Fruit fly (Drosophila melanogaster) whole organism, embryonic: ENCODE data around the gene CG13075.

Source experiments
- Abd-B ChIP-seq: fragments of 200-800 bp; sonication (Bioruptor generic); optimal IDR thresholded peaks from 2 replicates; lab custom pipeline; 2018; ENCODE audit warnings: missing biosample characterization, mild to moderate bottlenecking, missing genetic modification characterization, moderate library complexity
- CG10366 ChIP-seq: fragments of 200-800 bp; sonication (Bioruptor generic); IDR thresholded peaks from 2 replicates; pipeline ENCODE4 v1.3.6; 2022; ENCODE audit warnings: missing biosample characterization, missing genetic modification characterization
- CG10654 ChIP-seq: fragments of 200-800 bp; sonication (Bioruptor generic); optimal IDR thresholded peaks from 2 replicates; lab custom pipeline; 2016; ENCODE audit warnings: missing biosample characterization, missing genetic modification characterization
- CG1603 ChIP-seq: fragments of 200-800 bp; sonication (Bioruptor generic); optimal IDR thresholded peaks from 2 replicates; lab custom pipeline; 2019; ENCODE audit warnings: missing biosample characterization, mild to moderate bottlenecking, missing genetic modification characterization, moderate library complexity
- CG2116 ChIP-seq: fragments of 200-800 bp; sonication (Bioruptor generic); optimal IDR thresholded peaks from 3 replicates; lab custom pipeline; 2018; ENCODE audit warnings: missing biosample characterization, mild to moderate bottlenecking, missing genetic modification characterization
- CG2889 ChIP-seq: fragments of 200-800 bp; sonication (Bioruptor generic); IDR thresholded peaks from 3 replicates; pipeline ENCODE4 v1.3.6; 2022; ENCODE audit warnings: missing biosample characterization, missing genetic modification characterization
- CG6654 ChIP-seq: fragments of 200-800 bp; sonication (Bioruptor generic); optimal IDR thresholded peaks from 2 replicates; lab custom pipeline; 2017; ENCODE audit warnings: missing biosample characterization, mild to moderate bottlenecking, missing genetic modification characterization
- CG7556 ChIP-seq: fragments of 200-800 bp; sonication (Bioruptor generic); optimal IDR thresholded peaks from 2 replicates; lab custom pipeline; 2017; ENCODE audit warnings: missing biosample characterization, mild to moderate bottlenecking, missing genetic modification characterization
- CG7987 ChIP-seq: fragments of 200-800 bp; sonication (Bioruptor generic); optimal IDR thresholded peaks from 2 replicates; lab custom pipeline; 2018; ENCODE audit warnings: missing biosample characterization, mild to moderate bottlenecking, missing genetic modification characterization, moderate library complexity
- CG8478 ChIP-seq: fragments of >200 bp; optimal IDR thresholded peaks from 2 replicates; lab custom pipeline; 2018
- CTCF ChIP-seq: fragments of 200-800 bp; sonication (Bioruptor generic); optimal IDR thresholded peaks from 2 replicates; lab custom pipeline; 2017; ENCODE audit warnings: missing biosample characterization, mild to moderate bottlenecking, missing genetic modification characterization, moderate library complexity
- Dip2 ChIP-seq: fragments of 200-800 bp; sonication (Bioruptor generic); IDR thresholded peaks from 2 replicates; pipeline ENCODE4 v1.3.6; 2022; ENCODE audit warnings: missing biosample characterization, missing genetic modification characterization
- Dll ChIP-seq: fragments of 200-800 bp; sonication (Bioruptor generic); IDR thresholded peaks from 4 replicates; pipeline ENCODE4 v1.3.6; 2022; ENCODE audit warnings: missing biosample characterization, missing genetic modification characterization; ENCODE audit not compliant: partially characterized antibody
- Hmr ChIP-seq: fragments of 200-800 bp; sonication (Bioruptor generic); optimal IDR thresholded peaks from 3 replicates; lab custom pipeline; 2017; ENCODE audit warnings: mild to moderate bottlenecking, missing biosample characterization, missing genetic modification reagents, missing genetic modification characterization
- Hmx ChIP-seq: fragments of 200-800 bp; sonication (Bioruptor generic); optimal IDR thresholded peaks from 2 replicates; lab custom pipeline; 2016; ENCODE audit warnings: missing biosample characterization, missing genetic modification characterization
- Hr51 ChIP-seq, 2 experiments: fragments of 200-800 bp; sonication (Bioruptor generic); optimal IDR thresholded peaks; 2 replicates in 1 of 2; 3 replicates in 1 of 2; lab custom pipeline; 2016 to 2018; ENCODE audit warnings: missing biosample characterization in 2 of 2, missing genetic modification characterization in 2 of 2, mild to moderate bottlenecking in 1 of 2, moderate library complexity in 1 of 2
- Lhr ChIP-seq: fragments of 200-800 bp; sonication (Bioruptor generic); optimal IDR thresholded peaks from 3 replicates; lab custom pipeline; 2017; ENCODE audit warnings: mild to moderate bottlenecking, missing biosample characterization, missing genetic modification reagents, missing genetic modification characterization
- NC2β ChIP-seq: fragments of 200-800 bp; sonication (Bioruptor generic); optimal IDR thresholded peaks from 2 replicates; lab custom pipeline; 2016; ENCODE audit warnings: missing biosample characterization, missing genetic modification characterization
- NK7.1 ChIP-seq: fragments of 200-800 bp; sonication (Bioruptor generic); optimal IDR thresholded peaks from 3 replicates; lab custom pipeline; 2016; ENCODE audit warnings: missing biosample characterization, missing genetic modification characterization
- Nf-YB ChIP-seq: fragments of 200-800 bp; sonication (Bioruptor generic); optimal IDR thresholded peaks from 3 replicates; lab custom pipeline; 2019; ENCODE audit warnings: missing biosample characterization, mild to moderate bottlenecking, missing genetic modification characterization, moderate library complexity
- Optix ChIP-seq: fragments of 200-800 bp; sonication (Bioruptor generic); IDR thresholded peaks from 3 replicates; pipeline ENCODE4 v1.3.6; 2022; ENCODE audit warnings: missing biosample characterization, missing genetic modification characterization
- Rfx ChIP-seq: fragments of 200-800 bp; sonication (Bioruptor generic); IDR thresholded peaks from 2 replicates; pipeline ENCODE4 v1.3.6; 2022; ENCODE audit warnings: missing biosample characterization, missing genetic modification characterization
- Scr ChIP-seq: fragments of 200-800 bp; sonication (Bioruptor generic); IDR thresholded peaks from 2 replicates; pipeline ENCODE4 v1.3.6; 2022; ENCODE audit warnings: missing biosample characterization, missing genetic modification characterization; ENCODE audit not compliant: partially characterized antibody
- Side ChIP-seq: fragments of 200-800 bp; sonication (Bioruptor generic); optimal IDR thresholded peaks from 2 replicates; lab custom pipeline; 2016; ENCODE audit warnings: missing biosample characterization, missing genetic modification characterization
- Six4 ChIP-seq: fragments of 200-800 bp; sonication (Bioruptor generic); optimal IDR thresholded peaks from 2 replicates; lab custom pipeline; 2016; ENCODE audit warnings: missing biosample characterization, missing genetic modification characterization
- Sox100B ChIP-seq: fragments of 200-800 bp; sonication (Bioruptor generic); optimal IDR thresholded peaks from 3 replicates; lab custom pipeline; 2018; ENCODE audit warnings: missing biosample characterization, mild to moderate bottlenecking, missing genetic modification characterization
- Spps ChIP-seq: fragments of 200-800 bp; sonication (Bioruptor generic); optimal IDR thresholded peaks from 2 replicates; lab custom pipeline; 2018; ENCODE audit warnings: missing biosample characterization, mild to moderate bottlenecking, missing genetic modification characterization
- Xrp1 ChIP-seq: fragments of 200-800 bp; sonication (Bioruptor generic); IDR thresholded peaks from 2 replicates; pipeline ENCODE4 v1.3.6; 2022; ENCODE audit warnings: missing biosample characterization, missing genetic modification characterization
- abd-A ChIP-seq: fragments of 200-800 bp; sonication (Bioruptor generic); optimal IDR thresholded peaks from 3 replicates; lab custom pipeline; 2019; ENCODE audit warnings: missing biosample characterization, mild to moderate bottlenecking, missing genetic modification characterization, moderate library complexity
- ase ChIP-seq: fragments of 200-800 bp; sonication (Bioruptor generic); IDR thresholded peaks from 3 replicates; pipeline ENCODE4 v1.3.6; 2022; ENCODE audit warnings: missing biosample characterization, missing genetic modification characterization
- br ChIP-seq: fragments of >200 bp; optimal IDR thresholded peaks from 2 replicates; lab custom pipeline; 2017
- caup ChIP-seq: fragments of 200-800 bp; sonication (Bioruptor generic); optimal IDR thresholded peaks from 3 replicates; lab custom pipeline; 2017; ENCODE audit warnings: missing biosample characterization, mild to moderate bottlenecking, missing genetic modification characterization, moderate library complexity; ENCODE audit not compliant: severe bottlenecking
- dan ChIP-seq: fragments of 200-800 bp; sonication (Bioruptor generic); IDR thresholded peaks from 2 replicates; pipeline ENCODE4 v1.3.6; 2022; ENCODE audit warnings: missing biosample characterization, missing genetic modification characterization
- danr ChIP-seq: fragments of 200-800 bp; sonication (Bioruptor generic); IDR thresholded peaks from 2 replicates; pipeline ENCODE4 v1.3.6; 2022; ENCODE audit warnings: missing biosample characterization, missing genetic modification characterization
- disco-r ChIP-seq: fragments of 200-800 bp; sonication (Bioruptor generic); optimal IDR thresholded peaks from 2 replicates; lab custom pipeline; 2016; ENCODE audit warnings: missing biosample characterization, missing genetic modification characterization
- esg ChIP-seq: fragments of 200-800 bp; sonication (Bioruptor generic); conservative IDR thresholded peaks from 2 replicates; pipeline ENCODE4 v1.3.6; 2022; ENCODE audit warnings: missing biosample characterization, missing genetic modification characterization
- exex ChIP-seq: fragments of 200-800 bp; sonication (Bioruptor generic); optimal IDR thresholded peaks from 4 replicates; lab custom pipeline; 2018; ENCODE audit warnings: missing biosample characterization, mild to moderate bottlenecking, missing genetic modification characterization, moderate library complexity
- eyg ChIP-seq: fragments of 200-800 bp; sonication (Bioruptor generic); optimal IDR thresholded peaks from 3 replicates; lab custom pipeline; 2016; ENCODE audit warnings: missing biosample characterization, missing genetic modification characterization
- hkb ChIP-seq, 2 experiments: fragments of 200-800 bp in 1 of 2; fragments of >200 bp in 1 of 2; sonication (Bioruptor generic) in 1 of 2; IDR thresholded peaks in 1 of 2; optimal IDR thresholded peaks in 1 of 2; 2 replicates each; pipeline versions ENCODE4 v1.3.6 to Lab custom; 2017 to 2022; ENCODE audit warnings: missing biosample characterization in 1 of 2, missing genetic modification characterization in 1 of 2
- inv ChIP-seq: fragments of 200-800 bp; sonication (Bioruptor generic); IDR thresholded peaks from 2 replicates; pipeline ENCODE4 v1.3.6; 2022; ENCODE audit warnings: missing biosample characterization, missing genetic modification characterization; ENCODE audit not compliant: partially characterized antibody
- ken ChIP-seq: fragments of 200-800 bp; sonication (Bioruptor generic); IDR thresholded peaks from 3 replicates; pipeline ENCODE4 v1.3.6; 2022; ENCODE audit warnings: missing biosample characterization, missing genetic modification characterization
- oc ChIP-seq: fragments of 200-800 bp; sonication (Bioruptor generic); optimal IDR thresholded peaks from 2 replicates; lab custom pipeline; 2018; ENCODE audit warnings: missing biosample characterization, mild to moderate bottlenecking, missing genetic modification characterization, moderate library complexity
- onecut ChIP-seq: fragments of 200-800 bp; sonication (Bioruptor generic); IDR thresholded peaks from 2 replicates; pipeline ENCODE4 v1.3.6; 2022; ENCODE audit warnings: missing biosample characterization, missing genetic modification characterization
- pros ChIP-seq: fragments of 200-800 bp; sonication (Bioruptor generic); optimal IDR thresholded peaks from 3 replicates; lab custom pipeline; 2019; ENCODE audit warnings: missing biosample characterization, mild to moderate bottlenecking, missing genetic modification characterization, moderate library complexity
- repo ChIP-seq: fragments of 200-800 bp; sonication (Bioruptor generic); optimal IDR thresholded peaks from 2 replicates; lab custom pipeline; 2016; ENCODE audit warnings: missing biosample characterization, missing genetic modification characterization
- slbo ChIP-seq: fragments of 200-800 bp; sonication (Bioruptor generic); IDR thresholded peaks from 2 replicates; pipeline ENCODE4 v1.3.6; 2022; ENCODE audit warnings: missing biosample characterization, missing genetic modification characterization
- slou ChIP-seq: fragments of 200-800 bp; sonication (Bioruptor generic); optimal IDR thresholded peaks from 3 replicates; lab custom pipeline; 2016; ENCODE audit warnings: missing biosample characterization, missing genetic modification characterization
- stc ChIP-seq: fragments of 200-800 bp; sonication (Bioruptor generic); IDR thresholded peaks from 2 replicates; pipeline ENCODE4 v1.3.6; 2022; ENCODE audit warnings: missing biosample characterization, missing genetic modification characterization
- ttk ChIP-seq: fragments of 200-800 bp; sonication (Bioruptor generic); IDR thresholded peaks from 2 replicates; pipeline ENCODE4 v2.1.2; 2022; ENCODE audit warnings: missing biosample characterization, missing genetic modification characterization
- twi ChIP-seq: fragments of 200-800 bp; optimal IDR thresholded peaks from 2 replicates; lab custom pipeline; 2019; ENCODE audit warnings: missing biosample characterization, mild to moderate bottlenecking, missing genetic modification characterization, moderate library complexity
- wdn ChIP-seq: fragments of 200-800 bp; sonication (Bioruptor generic); IDR thresholded peaks from 2 replicates; pipeline ENCODE4 v1.3.6; 2022; ENCODE audit warnings: missing biosample characterization, missing genetic modification characterization
- zfh2 ChIP-seq: fragments of 200-800 bp; sonication (Bioruptor generic); optimal IDR thresholded peaks from 2 replicates; lab custom pipeline; 2016; ENCODE audit warnings: missing biosample characterization, missing genetic modification characterization

The CG13075 gene

dm6 chr3L:16051719-16052122 is 32.1 kb upstream of the CG13075 start, which contains the start of gene Mbs (continued):
- TF ChIP-seq Scr (GFP tag; lab: Robert Waterston, UW) (peak; percentile 65), Dll (GFP tag; lab: Robert Waterston, UW) (peak; percentile 10; the same call in 3 of the 4 replicates), Hr51 (GFP tag; optimal IDR thresholded peaks at IDR 0.05; lab: Kevin White, UChicago) (no peak), Xrp1 (GFP tag; lab: Robert Waterston, UW) (no peak), stc (GFP tag; lab: Robert Waterston, UW) (no peak), CG6654 (GFP tag; lab: Kevin White, UChicago) (no peak), caup (GFP tag; lab: Kevin White, UChicago) (peak; percentile 27), eyg (no peak), CG8478 (lab: Kevin White, UChicago) (no peak), disco-r (GFP tag; lab: Kevin White, UChicago) (no peak), dan (GFP tag; lab: Robert Waterston, UW) (no peak), twi (tag; lab: Kevin White, UChicago) (no peak), zfh2 (GFP tag; lab: Kevin White, UChicago) (no peak), hkb (optimal IDR thresholded peaks at IDR 0.05; lab: Kevin White, UChicago) (no peak), hkb (GFP tag; IDR thresholded peaks at IDR 0.05; lab: Robert Waterston, UW) (peak; percentile 31; the same call in 1 of the 2 replicates), esg (no peak), Sox100B (GFP tag; lab: Kevin White, UChicago) (no peak), CG10366 (GFP tag; lab: Robert Waterston, UW) (no peak; the same call in 1 of the 2 replicates), Abd-B (GFP tag; lab: Kevin White, UChicago) (no peak), CG7556 (GFP tag; lab: Kevin White, UChicago) (no peak), ken (GFP tag; lab: Robert Waterston, UW) (no peak), CG7987 (GFP tag; lab: Kevin White, UChicago) (peak; percentile 46), Nf-YB (GFP tag; lab: Kevin White, UChicago) (peak; percentile 22), slbo (GFP tag; lab: Robert Waterston, UW) (peak; percentile 42; the same call in 1 of the 2 replicates), Dip2 (GFP tag; lab: Robert Waterston, UW) (no peak), Optix (GFP tag; lab: Robert Waterston, UW) (no peak), oc (tag; lab: Kevin White, UChicago) (no peak), CG2116 (GFP tag; lab: Kevin White, UChicago) (no peak), br (lab: Kevin White, UChicago) (no peak), Spps (no peak), pros (GFP tag; lab: Kevin White, UChicago) (no peak), CG1603 (tag; lab: Kevin White, UChicago) (peak; percentile 72), Six4 (GFP tag; lab: Kevin White, UChicago) (no peak), inv (peak; percentile 24; the same call in 1 of the 2 replicates), CG2889 (no peak), Rfx (GFP tag; lab: Robert Waterston, UW) (peak; percentile 60), Side (GFP tag; lab: Kevin White, UChicago) (no peak), exex (no peak), danr (GFP tag; lab: Robert Waterston, UW) (no peak), slou (GFP tag; lab: Kevin White, UChicago) (no peak), NC2β (no peak), ttk (GFP tag; lab: Robert Waterston, UW) (0 out of 2 replicates have a peak, but pooled peaks have one; percentile 6), CTCF (peak; percentile 96), abd-A (tag; lab: Kevin White, UChicago) (peak; percentile 61), onecut (GFP tag; lab: Robert Waterston, UW) (peak; percentile 17; the same call in 1 of the 2 replicates), Hmx (GFP tag; lab: Kevin White, UChicago) (no peak), repo (no peak), NK7.1 (GFP tag; lab: Kevin White, UChicago) (no peak), Hmr (GFP tag; lab: Kevin White, UChicago) (peak; percentile 63), CG10654 (GFP tag; lab: Kevin White, UChicago) (no peak), Lhr (GFP tag; lab: Kevin White, UChicago) (peak; percentile 55), wdn (no peak), ase (GFP tag; lab: Robert Waterston, UW) (no peak)
